Worm (Caenorhabditis elegans): ENCODE measurements around the gene C13A2.7.
A peak's percentile ranks its signal among the peaks of the same experiment; 100 is the strongest.

The C13A2.7 gene

DNA sequence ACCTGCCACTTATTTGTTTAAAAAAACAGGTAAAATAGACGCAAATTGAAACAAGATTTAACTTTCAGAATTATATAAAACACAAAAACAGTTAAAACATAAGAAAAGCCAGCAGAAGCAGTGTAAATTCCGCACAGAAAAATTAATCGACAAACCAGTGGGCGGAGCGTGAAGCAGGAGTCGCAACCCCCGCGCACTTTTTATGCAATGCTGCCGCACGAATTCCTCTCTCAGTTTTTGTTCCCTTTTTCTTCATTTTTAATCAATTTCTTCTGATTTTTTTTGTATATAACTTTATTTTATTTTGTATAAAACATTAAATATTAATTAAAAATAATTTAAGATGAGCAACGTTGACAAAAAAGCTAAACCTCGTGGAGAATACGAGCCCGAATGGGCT lies 35.3 kb upstream of the C13A2.7 start, which contains the start of the genes gei-6 and krr-1 (continued):
- TF ChIP-seq B0336.3 (GFP tag; IDR thresholded peaks at IDR 0.05) (no peak), dox-1 (GFP tag; IDR thresholded peaks at IDR 0.05) (no peak), hmg-1.2 (GFP tag; IDR thresholded peaks at IDR 0.05) (no peak), unc-62 (GFP tag; optimal IDR thresholded peaks at IDR 0.05) (no peak), ets-4 (GFP tag; optimal IDR thresholded peaks at IDR 0.05) (no peak), die-1 (tag; optimal IDR thresholded peaks at IDR 0.05) (no peak), ceh-79 (tag; optimal IDR thresholded peaks at IDR 0.05) (no peak), athp-1 (tag; optimal IDR thresholded peaks at IDR 0.05) (no peak), snpc-1.1 (tag; optimal IDR thresholded peaks at IDR 0.05; ENCODE audit: insufficient read depth) (peak; percentile 50), sea-2 (GFP tag; IDR thresholded peaks at IDR 0.05) (no peak), C06A6.2 (GFP tag; conservative IDR thresholded peaks at IDR 0.05) (no peak), madf-6 (GFP tag; IDR thresholded peaks at IDR 0.05) (peak; percentile 55; the same call in 1 of the 2 replicates), zfh-2 (GFP tag; conservative IDR thresholded peaks at IDR 0.05) (peak; percentile 42; the same call in 1 of the 2 replicates), sptf-2 (GFP tag; optimal IDR thresholded peaks at IDR 0.05) (no peak), efl-1 (GFP tag; optimal IDR thresholded peaks at IDR 0.05) (no peak), F49E8.2 (tag; optimal IDR thresholded peaks at IDR 0.05; ENCODE audit: insufficient read depth) (peak; percentile 8), nfya-1 (tag; optimal IDR thresholded peaks at IDR 0.05; ENCODE audit: borderline replicate concordance, insufficient read depth) (no peak), mes-4 (tag; optimal IDR thresholded peaks at IDR 0.05) (no peak), F10E7.11 (tag; optimal IDR thresholded peaks at IDR 0.05) (no peak), ceh-91 (GFP tag; IDR thresholded peaks at IDR 0.05) (no peak), ztf-6 (GFP tag; IDR thresholded peaks at IDR 0.05) (no peak), hsf-1 (GFP tag; IDR thresholded peaks at IDR 0.05) (no peak)

- no peak for TF ChIP-seq athp-1 (tag; optimal IDR thresholded peaks at IDR 0.05)
- TF ChIP-seq ztf-28 (GFP tag; IDR thresholded peaks at IDR 0.05) = no peak
- no peak for TF ChIP-seq nhr-80 (tag; optimal IDR thresholded peaks at IDR 0.05)
- no peak for TF ChIP-seq cebp-1 (GFP tag; IDR thresholded peaks at IDR 0.05)
- TF ChIP-seq cebp-1 (tag; optimal IDR thresholded peaks at IDR 0.05) = no peak
- TF ChIP-seq dpl-1 (GFP tag; optimal IDR thresholded peaks at IDR 0.05) = no peak
Measured at ce11 chrV:7231524-7231923, 34.6 kb upstream of the C13A2.7 start.

ce11 chrV:7234726-7235125 lies 31.4 kb upstream of the C13A2.7 start, which contains the start of gene C05C8.5:
TSS of gene C05C8.5 (minus strand) at chrV:7234826.
- no peak for TF ChIP-seq sptf-2 (GFP tag; optimal IDR thresholded peaks at IDR 0.05)
- no peak for TF ChIP-seq gei-17 (GFP tag; optimal IDR thresholded peaks at IDR 0.05)
- no peak for TF ChIP-seq rec-8 (tag; optimal IDR thresholded peaks at IDR 0.05)
- TF ChIP-seq xnd-1 (tag; optimal IDR thresholded peaks at IDR 0.05) = no peak
- TF ChIP-seq pha-4 (tag; optimal IDR thresholded peaks at IDR 0.05) = no peak
- no peak for TF ChIP-seq die-1 (tag; optimal IDR thresholded peaks at IDR 0.05)
- no peak for TF ChIP-seq F57C9.4 (tag; optimal IDR thresholded peaks at IDR 0.05)
- no peak for TF ChIP-seq F39B2.1 (GFP tag; IDR thresholded peaks at IDR 0.05)
- TF ChIP-seq bed-1 (GFP tag; IDR thresholded peaks at IDR 0.05) = no peak
- no peak for TF ChIP-seq madf-10 (tag; optimal IDR thresholded peaks at IDR 0.05)
- TF ChIP-seq ztf-28 (GFP tag; IDR thresholded peaks at IDR 0.05) = no peak
- no peak for TF ChIP-seq zim-3 (tag; optimal IDR thresholded peaks at IDR 0.05)
- TF ChIP-seq lsl-1 (GFP tag; optimal IDR thresholded peaks at IDR 0.05) = no peak
- TF ChIP-seq ama-1 (optimal IDR thresholded peaks at IDR 0.05) = no peak
- TF ChIP-seq ama-1 (GFP tag; optimal IDR thresholded peaks at IDR 0.05) = no peak
- TF ChIP-seq nhr-179 (tag; optimal IDR thresholded peaks at IDR 0.05) = no peak
- no peak for TF ChIP-seq unc-130 (GFP tag; optimal IDR thresholded peaks at IDR 0.05)
- TF ChIP-seq mcd-1 (GFP tag; IDR thresholded peaks at IDR 0.05) = no peak
- TF ChIP-seq lir-1 (GFP tag; conservative IDR thresholded peaks at IDR 0.05) = no peak

Data from whole organism, young adult.